Fruit fly (Drosophila melanogaster) whole organism, adult: ENCODE measurements around the gene CG14450.
"Not testable (repeated sequence)": the region's sequence is repeated elsewhere in the genome, so short reads cannot be mapped to it uniquely, and the experiment has no call there.

Experiments
- CG11617 ChIP-seq: fragments of 200-800 bp; sonication (Bioruptor generic); optimal IDR thresholded peaks from 2 replicates; lab custom pipeline; 2017; ENCODE audit warnings: mild to moderate bottlenecking, missing biosample characterization, missing genetic modification reagents, missing genetic modification characterization
- CG14711 ChIP-seq: fragments of 200-800 bp; sonication (Bioruptor generic); optimal IDR thresholded peaks from 2 replicates; lab custom pipeline; 2018; ENCODE audit warnings: missing biosample characterization, mild to moderate bottlenecking, missing genetic modification characterization, moderate library complexity
- CG7101 ChIP-seq: fragments of 200-800 bp; sonication (Bioruptor generic); optimal IDR thresholded peaks from 2 replicates; lab custom pipeline; 2018; ENCODE audit warnings: missing biosample characterization, mild to moderate bottlenecking, missing genetic modification characterization, moderate library complexity
- toe ChIP-seq: fragments of 200-800 bp; sonication (Bioruptor generic); optimal IDR thresholded peaks from 2 replicates; lab custom pipeline; 2016; ENCODE audit warnings: missing biosample characterization, missing genetic modification characterization

DNA sequence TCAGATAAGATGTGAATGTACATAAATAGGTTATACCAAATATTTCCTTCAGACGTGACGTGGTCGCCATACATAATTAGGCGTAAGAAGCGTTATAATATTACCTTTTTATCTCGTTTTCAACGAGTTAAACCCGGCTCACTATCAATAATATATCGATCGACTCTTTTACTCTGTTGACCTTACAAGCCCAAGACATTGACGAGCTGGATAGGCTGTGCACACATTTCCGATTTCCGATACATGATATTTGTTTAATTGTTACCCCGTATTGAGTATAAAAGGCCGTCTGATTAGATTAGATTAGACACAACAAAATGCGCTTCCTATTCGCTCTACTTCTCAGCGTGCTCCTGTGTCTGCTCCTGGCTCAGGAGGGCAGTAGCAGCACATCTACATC, 30.7 kb downstream of the CG14450 start, which contains the start of gene CG32453:
- not testable (repeated sequence) for TF ChIP-seq CG11617 (GFP tag; lab: Kevin White, UChicago); CG14711 (tag; lab: Kevin White, UChicago); toe (GFP tag; lab: Kevin White, UChicago); CG7101 (tag; lab: Kevin White, UChicago)
